Fruit fly (Drosophila melanogaster) whole organism, prepupa: ENCODE measurements around the gene Ipp.

Source experiments
- CG15336 ChIP-seq: fragments of 200-800 bp; sonication (Bioruptor generic); IDR thresholded peaks from 2 replicates; pipeline ENCODE4 v1.3.6; 2022; ENCODE audit warnings: missing biosample characterization, missing genetic modification characterization
- CG3919 ChIP-seq: fragments of 200-800 bp; sonication (Bioruptor generic); optimal IDR thresholded peaks from 3 replicates; lab custom pipeline; 2016; ENCODE audit warnings: missing biosample characterization, missing genetic modification characterization
- Eip78C ChIP-seq: fragments of 200-800 bp; sonication (Bioruptor generic); peaks from one replicate; lab custom pipeline; 2016; ENCODE audit warnings: missing biosample characterization, missing genetic modification characterization
- Hr39 ChIP-seq: fragments of 200-800 bp; sonication (Bioruptor generic); optimal IDR thresholded peaks from 2 replicates; lab custom pipeline; 2016; ENCODE audit warnings: missing biosample characterization, missing genetic modification characterization
- Sox102F ChIP-seq: fragments of 200-800 bp; sonication (Bioruptor generic); optimal IDR thresholded peaks from 2 replicates; lab custom pipeline; 2016; ENCODE audit warnings: missing biosample characterization, mild to moderate bottlenecking, missing genetic modification characterization
- eg ChIP-seq: fragments of 200-800 bp; sonication (Bioruptor generic); IDR thresholded peaks from 3 replicates; pipeline ENCODE4 v1.3.6; 2022; ENCODE audit warnings: missing biosample characterization, missing genetic modification characterization

- TF ChIP-seq Eip78C (peak; percentile 65), CG3919 (GFP tag; lab: Kevin White, UChicago) (no peak), eg (no peak), CG15336 (GFP tag; lab: Robert Waterston, UW) (no peak), Sox102F (GFP tag; lab: Kevin White, UChicago) (no peak), Hr39 (no peak)
Observed at dm6 chr3R:13977126-13977991, 18.8 kb downstream of the Ipp start.
